Fruit fly (Drosophila melanogaster) Kc167 (cell line): ENCODE measurements around the gene mAChR-B.

Experiments used
- Myc ChIP-seq: fragments of >200 bp; optimal IDR thresholded peaks from 2 replicates; lab custom pipeline; 2017; ENCODE audit warnings: missing external identifiers
- Sin3A ChIP-seq: fragments of >200 bp; optimal IDR thresholded peaks from 2 replicates; lab custom pipeline; 2018; ENCODE audit warnings: missing external identifiers
- h ChIP-seq: fragments of >200 bp; optimal IDR thresholded peaks from 3 replicates; lab custom pipeline; 2018; ENCODE audit warnings: missing external identifiers
- insv ChIP-seq: fragments of >200 bp; optimal IDR thresholded peaks from 3 replicates; lab custom pipeline; 2018; ENCODE audit warnings: missing external identifiers
- psq ChIP-seq: fragments of >200 bp; optimal IDR thresholded peaks from 2 replicates; lab custom pipeline; 2017; ENCODE audit warnings: missing external identifiers
- ttk ChIP-seq: sonication (Bioruptor generic); optimal IDR thresholded peaks from 2 replicates; lab custom pipeline; 2017; ENCODE audit warnings: missing external identifiers

The mAChR-B gene

dm6 chr3R:8126316-8127150 is 67.4 kb downstream of the mAChR-B start, which contains the start of the genes CG9667 and Arl8:
Gene CG9667, minus strand, starts transcription at chr3R:8126357.
Gene Arl8, plus strand, starts transcription at chr3R:8126605.
- TF ChIP-seq psq (lab: Kevin White, UChicago) (no peak), ttk (no peak), h (lab: Kevin White, UChicago) (no peak), Sin3A (lab: Kevin White, UChicago) (no peak), Myc (no peak), insv (no peak)

dm6 chr3R:8127151-8127690 is 68.1 kb downstream of the mAChR-B start:
- TF ChIP-seq insv, result no peak
- no peak for TF ChIP-seq Myc
- no peak for TF ChIP-seq ttk
- TF ChIP-seq Sin3A (lab: Kevin White, UChicago), result no peak
- TF ChIP-seq h (lab: Kevin White, UChicago), result no peak
- TF ChIP-seq psq (lab: Kevin White, UChicago), result no peak

dm6 chr3R:8132398-8132797 is 73.3 kb downstream of the mAChR-B start:
- TF ChIP-seq Myc (no peak), insv (no peak)

dm6 chr3R:8134544-8134943 is 75.5 kb downstream of the mAChR-B start:
- TF ChIP-seq h (lab: Kevin White, UChicago) (no peak), ttk (no peak), psq (lab: Kevin White, UChicago) (no peak), Myc (no peak), insv (no peak), Sin3A (lab: Kevin White, UChicago) (no peak)
